Worm (Caenorhabditis elegans) whole organism, early embryonic: ENCODE measurements around the gene hpo-28.

Source experiments
- ama-1 ChIP-seq: fragments of 150-350 bp; optimal IDR thresholded peaks from 2 replicates; lab custom pipeline; 2014
- ceh-13 ChIP-seq: fragments of 200-800 bp; sonication (Bioruptor generic); optimal IDR thresholded peaks from 2 replicates; lab custom pipeline; 2018; ENCODE audit warnings: mild to moderate bottlenecking, missing genetic modification characterization, missing compliant biosample characterization
- ets-7 ChIP-seq: sonication (generic microtip); optimal IDR thresholded peaks from 2 replicates; lab custom pipeline; 2016; ENCODE audit warnings: missing genotype, missing genetic modification characterization, missing compliant biosample characterization
- hmbx-1 ChIP-seq: sonication (generic microtip); optimal IDR thresholded peaks from 2 replicates; lab custom pipeline; 2016; ENCODE audit warnings: mild to moderate bottlenecking, missing genetic modification characterization, missing compliant biosample characterization
- hnd-1 ChIP-seq: sonication (generic microtip); optimal IDR thresholded peaks from 2 replicates; lab custom pipeline; 2016; ENCODE audit warnings: missing genetic modification characterization, missing compliant biosample characterization
- sea-1 ChIP-seq: fragments of 200-800 bp; sonication (Bioruptor generic); conservative IDR thresholded peaks from 2 replicates; pipeline ENCODE4 v1.3.6; 2022; ENCODE audit warnings: missing genetic modification characterization, missing compliant biosample characterization
- tbx-37 ChIP-seq: fragments of 200-800 bp; sonication (Bioruptor generic); conservative IDR thresholded peaks from 2 replicates; pipeline ENCODE4 v1.3.6; 2022; ENCODE audit warnings: missing genetic modification reagents, missing genetic modification characterization, missing compliant biosample characterization
- tra-4 ChIP-seq: sonication (generic microtip); optimal IDR thresholded peaks from 2 replicates; lab custom pipeline; 2017; ENCODE audit warnings: missing genetic modification characterization, missing compliant biosample characterization

ce11 chrIII:5729367-5729766, 20.2 kb upstream of the hpo-28 start:
- no peak for TF ChIP-seq tra-4 (tag; lab: Kevin White, UChicago)
- TF ChIP-seq tbx-37 (GFP tag; lab: Robert Waterston, UW): no peak
- no peak for TF ChIP-seq hmbx-1
- TF ChIP-seq ama-1 (lab: Kevin White, UChicago): no peak
- TF ChIP-seq sea-1 (GFP tag; lab: Robert Waterston, UW): no peak
- no peak for TF ChIP-seq ets-7 (tag; lab: Kevin White, UChicago)
- no peak for TF ChIP-seq ceh-13 (GFP tag; lab: Kevin White, UChicago)
- no peak for TF ChIP-seq hnd-1 (tag; lab: Kevin White, UChicago)
